Fruit fly (Drosophila melanogaster) S2 (cell line): Measurements from ENCODE around the gene Qsox4.

ENCODE experiments used
- CG8478 ChIP-seq: fragments of >200 bp; optimal IDR thresholded peaks from 2 replicates; lab custom pipeline; 2018
- CTCF ChIP-seq, 2 experiments: fragments of >200 bp; optimal IDR thresholded peaks; 2 replicates each; lab custom pipeline; 2018

dm6 chr3R:23704383-23705033 lies 1.9 kb downstream of the Qsox4 start, which contains the start of gene Gba1b:
- no peak for TF ChIP-seq CG8478
- no peak for TF ChIP-seq CTCF (optimal IDR thresholded peaks at IDR 0.05; lab: Kevin White, UChicago)
